Worm (Caenorhabditis elegans) whole organism, midembryonic: ENCODE measurements around the gene str-16.
A peak's percentile ranks its signal among the peaks of the same experiment; 100 is the strongest.

Experiments
- T22C8.4 ChIP-seq: fragments of 200-800 bp; sonication (Bioruptor generic); IDR thresholded peaks from 2 replicates; pipeline ENCODE4 v1.3.6; 2022; ENCODE audit warnings: missing genetic modification characterization, missing compliant biosample characterization
- cog-1 ChIP-seq: sonication (generic microtip); optimal IDR thresholded peaks from 2 replicates; lab custom pipeline; 2016; ENCODE audit warnings: missing genetic modification characterization, missing compliant biosample characterization
- flt-1 ChIP-seq: fragments of 200-800 bp; sonication (Bioruptor generic); IDR thresholded peaks from 2 replicates; pipeline ENCODE4 v1.3.6; 2022; ENCODE audit warnings: missing genetic modification characterization, missing compliant biosample characterization
- klf-2 ChIP-seq: fragments of 200-800 bp; sonication (Bioruptor generic); conservative IDR thresholded peaks from 2 replicates; pipeline ENCODE4 v1.3.6; 2022; ENCODE audit warnings: missing genetic modification reagents, missing genetic modification characterization, missing compliant biosample characterization
- med-1 ChIP-seq: sonication (generic microtip); optimal IDR thresholded peaks from 2 replicates; lab custom pipeline; 2017; ENCODE audit warnings: missing genetic modification characterization, mild to moderate bottlenecking, missing compliant biosample characterization, antibody characterized with exemption, missing genetic modification reagents; ENCODE audit not compliant: insufficient read depth
- ref-1 ChIP-seq: fragments of 200-800 bp; sonication (Bioruptor generic); conservative IDR thresholded peaks from 2 replicates; pipeline ENCODE4 v1.3.6; 2022; ENCODE audit warnings: missing genetic modification reagents, missing genetic modification characterization, missing compliant biosample characterization
- tab-1 ChIP-seq: fragments of 200-800 bp; sonication (Bioruptor generic); IDR thresholded peaks from 2 replicates; pipeline ENCODE4 v1.3.6; 2022; ENCODE audit warnings: missing genetic modification characterization, missing compliant biosample characterization
- ztf-23 ChIP-seq: fragments of 200-800 bp; sonication (Bioruptor generic); IDR thresholded peaks from 2 replicates; pipeline ENCODE4 v1.3.6; 2022; ENCODE audit warnings: missing genetic modification reagents, missing genetic modification characterization, missing compliant biosample characterization
- ztf-29 ChIP-seq: fragments of 200-800 bp; sonication (Bioruptor generic); IDR thresholded peaks from 2 replicates; pipeline ENCODE4 v1.3.6; 2022; ENCODE audit warnings: missing genetic modification reagents, missing genetic modification characterization, missing compliant biosample characterization

str-16 gene

ce11 chrV:3236610-3237009 is at the start of gene str-16, which contains the start of gene K08D9.9:
str-16 (plus strand) TSS chrV:3236875.
K08D9.9 (minus strand) TSS chrV:3236710.
- TF ChIP-seq flt-1 (GFP tag; lab: Robert Waterston, UW) (no peak), ztf-29 (GFP tag; lab: Robert Waterston, UW) (no peak), med-1 (GFP tag; lab: Kevin White, UChicago) (no peak), ztf-23 (GFP tag; lab: Robert Waterston, UW) (no peak), klf-2 (GFP tag; lab: Robert Waterston, UW) (no peak)

- TF ChIP-seq tab-1 (GFP tag; lab: Robert Waterston, UW) (no peak), flt-1 (GFP tag; lab: Robert Waterston, UW) (no peak), ztf-29 (GFP tag; lab: Robert Waterston, UW) (no peak), cog-1 (tag; lab: Kevin White, UChicago) (no peak), ztf-23 (GFP tag; lab: Robert Waterston, UW) (no peak), klf-2 (GFP tag; lab: Robert Waterston, UW) (no peak), T22C8.4 (GFP tag; lab: Robert Waterston, UW) (no peak), ref-1 (no peak), med-1 (GFP tag; lab: Kevin White, UChicago) (no peak)
Measured at ce11 chrV:3188043-3188442, 48.6 kb upstream of the str-16 start, which contains the start of gene lag-2. lag-2 (plus strand) TSS chrV:3188343.

- TF ChIP-seq ztf-29 (GFP tag; lab: Robert Waterston, UW), result no peak
- TF ChIP-seq T22C8.4 (GFP tag; lab: Robert Waterston, UW), result no peak
- TF ChIP-seq tab-1 (GFP tag; lab: Robert Waterston, UW), result no peak
- TF ChIP-seq ztf-23 (GFP tag; lab: Robert Waterston, UW), result no peak
- no peak for TF ChIP-seq flt-1 (GFP tag; lab: Robert Waterston, UW)
- no peak for TF ChIP-seq klf-2 (GFP tag; lab: Robert Waterston, UW)
- no peak for TF ChIP-seq cog-1 (tag; lab: Kevin White, UChicago)
- TF ChIP-seq med-1 (GFP tag; lab: Kevin White, UChicago), result no peak
- no peak for TF ChIP-seq ref-1
Measured at ce11 chrV:3193091-3193608, 43.5 kb upstream of the str-16 start, which contains the start of the genes Y73C8B.3 and Y73C8B.9. Y73C8B.3 (minus strand) TSS chrV:3193237. Y73C8B.9 (plus strand) TSS chrV:3193558.

- TF ChIP-seq T22C8.4 (GFP tag; lab: Robert Waterston, UW) (no peak), cog-1 (tag; lab: Kevin White, UChicago) (peak; percentile 5)
Measured at ce11 chrV:3194952-3195450, 41.7 kb upstream of the str-16 start, which contains the start of gene Y73C8B.2. Y73C8B.2 (minus strand) TSS chrV:3195002.

- TF ChIP-seq klf-2 (GFP tag; lab: Robert Waterston, UW) (no peak), ref-1 (no peak), flt-1 (GFP tag; lab: Robert Waterston, UW) (no peak), ztf-23 (GFP tag; lab: Robert Waterston, UW) (no peak)
Measured at ce11 chrV:3195814-3196213, 40.9 kb upstream of the str-16 start.

ce11 chrV:3196832-3197329 is 39.8 kb upstream of the str-16 start, which contains the start of the genes Y73C8B.1 and Y73C8B.5:
Y73C8B.1 (minus strand) TSS chrV:3196882.
Y73C8B.5 (plus strand) TSS chrV:3197268.
- TF ChIP-seq klf-2 (GFP tag; lab: Robert Waterston, UW), result no peak
- no peak for TF ChIP-seq ref-1
- no peak for TF ChIP-seq cog-1 (tag; lab: Kevin White, UChicago)
- no peak for TF ChIP-seq flt-1 (GFP tag; lab: Robert Waterston, UW)
- no peak for TF ChIP-seq T22C8.4 (GFP tag; lab: Robert Waterston, UW)
- no peak for TF ChIP-seq tab-1 (GFP tag; lab: Robert Waterston, UW)
- TF ChIP-seq ztf-29 (GFP tag; lab: Robert Waterston, UW), result no peak
- no peak for TF ChIP-seq med-1 (GFP tag; lab: Kevin White, UChicago)
- no peak for TF ChIP-seq ztf-23 (GFP tag; lab: Robert Waterston, UW)

- TF ChIP-seq ztf-23 (GFP tag; lab: Robert Waterston, UW) (no peak), klf-2 (GFP tag; lab: Robert Waterston, UW) (no peak), tab-1 (GFP tag; lab: Robert Waterston, UW) (no peak)
Measured at ce11 chrV:3200323-3200722, 36.4 kb upstream of the str-16 start, which contains the start of gene K08D9.4. K08D9.4 (minus strand) TSS chrV:3200423.

ce11 chrV:3204433-3204832 is 32.2 kb upstream of the str-16 start:
- TF ChIP-seq T22C8.4 (GFP tag; lab: Robert Waterston, UW) (no peak), cog-1 (tag; lab: Kevin White, UChicago) (no peak), ref-1 (no peak), ztf-29 (GFP tag; lab: Robert Waterston, UW) (no peak), ztf-23 (GFP tag; lab: Robert Waterston, UW) (no peak)

ce11 chrV:3208940-3209339 is 27.7 kb upstream of the str-16 start:
- TF ChIP-seq klf-2 (GFP tag; lab: Robert Waterston, UW), result no peak
- no peak for TF ChIP-seq flt-1 (GFP tag; lab: Robert Waterston, UW)
- TF ChIP-seq ztf-23 (GFP tag; lab: Robert Waterston, UW), result no peak
- no peak for TF ChIP-seq ref-1
- TF ChIP-seq T22C8.4 (GFP tag; lab: Robert Waterston, UW), result no peak
- TF ChIP-seq ztf-29 (GFP tag; lab: Robert Waterston, UW), result no peak

- TF ChIP-seq tab-1 (GFP tag; lab: Robert Waterston, UW) (no peak), klf-2 (GFP tag; lab: Robert Waterston, UW) (no peak), flt-1 (GFP tag; lab: Robert Waterston, UW) (no peak), cog-1 (tag; lab: Kevin White, UChicago) (no peak), med-1 (GFP tag; lab: Kevin White, UChicago) (no peak), ztf-29 (GFP tag; lab: Robert Waterston, UW) (no peak), T22C8.4 (GFP tag; lab: Robert Waterston, UW) (no peak), ref-1 (no peak), ztf-23 (GFP tag; lab: Robert Waterston, UW) (no peak)
Measured at ce11 chrV:3210147-3210546, 26.5 kb upstream of the str-16 start, which contains the start of gene apx-1. apx-1 (plus strand) TSS chrV:3210196.
